Fruit fly (Drosophila melanogaster) whole organism, prepupa: ENCODE measurements around the gene CG14515.

Source experiments
- Blimp-1 ChIP-seq: fragments of 200-800 bp; sonication (Bioruptor generic); optimal IDR thresholded peaks from 3 replicates; lab custom pipeline; 2017; ENCODE audit warnings: missing biosample characterization, missing genetic modification characterization, mild to moderate bottlenecking, moderate library complexity, missing genetic modification reagents
- CG10631 ChIP-seq: fragments of 200-800 bp; sonication (Bioruptor generic); optimal IDR thresholded peaks from 2 replicates; lab custom pipeline; 2016; ENCODE audit warnings: missing biosample characterization, missing genetic modification characterization
- CG4318 ChIP-seq: fragments of 200-800 bp; sonication (Bioruptor generic); optimal IDR thresholded peaks from 3 replicates; lab custom pipeline; 2017; ENCODE audit warnings: missing biosample characterization, mild to moderate bottlenecking, missing genetic modification characterization
- CG6854 ChIP-seq: fragments of 200-800 bp; sonication (Bioruptor generic); optimal IDR thresholded peaks from 2 replicates; lab custom pipeline; 2017; ENCODE audit warnings: missing biosample characterization, mild to moderate bottlenecking, missing genetic modification characterization
- CG9139 ChIP-seq: fragments of 200-800 bp; sonication (Bioruptor generic); optimal IDR thresholded peaks from 3 replicates; lab custom pipeline; 2017; ENCODE audit warnings: missing biosample characterization, mild to moderate bottlenecking, missing genetic modification characterization
- Gug ChIP-seq: fragments of 200-800 bp; sonication (Bioruptor generic); IDR thresholded peaks from 2 replicates; pipeline ENCODE4 v1.3.6; 2022; ENCODE audit warnings: missing biosample characterization, missing genetic modification characterization
- Hr39 ChIP-seq: fragments of 200-800 bp; sonication (Bioruptor generic); optimal IDR thresholded peaks from 2 replicates; lab custom pipeline; 2016; ENCODE audit warnings: missing biosample characterization, missing genetic modification characterization
- OdsH ChIP-seq: fragments of 200-800 bp; sonication (Bioruptor generic); optimal IDR thresholded peaks from 3 replicates; lab custom pipeline; 2016; ENCODE audit warnings: missing biosample characterization, missing genetic modification characterization
- achi ChIP-seq: fragments of 200-800 bp; sonication (Bioruptor generic); optimal IDR thresholded peaks from 3 replicates; lab custom pipeline; 2016; ENCODE audit warnings: missing biosample characterization, missing genetic modification characterization
- eg ChIP-seq: fragments of 200-800 bp; sonication (Bioruptor generic); IDR thresholded peaks from 3 replicates; pipeline ENCODE4 v1.3.6; 2022; ENCODE audit warnings: missing biosample characterization, missing genetic modification characterization
- topi ChIP-seq: fragments of 200-800 bp; sonication (Bioruptor generic); optimal IDR thresholded peaks from 3 replicates; lab custom pipeline; 2016; ENCODE audit warnings: missing biosample characterization, missing genetic modification characterization

DNA sequence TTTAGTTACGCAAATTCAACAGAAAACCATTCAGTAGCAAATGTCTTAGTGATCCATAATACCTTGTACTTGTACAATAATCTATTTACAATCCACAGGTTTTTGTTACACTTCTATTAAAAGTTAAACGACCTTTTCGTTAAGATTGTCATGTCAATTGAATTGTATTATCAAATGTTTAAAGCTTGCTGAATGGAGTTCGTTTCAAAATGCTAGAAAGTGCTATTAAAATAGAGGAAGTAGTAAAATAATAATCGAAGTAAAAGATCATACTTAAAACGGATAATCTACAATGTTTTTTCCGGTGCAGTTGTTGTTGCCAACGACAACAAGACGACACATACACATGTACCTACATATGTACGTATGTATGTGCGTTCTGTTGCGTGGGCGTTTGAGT is 20.6 kb downstream of the CG14515 start:
- TF ChIP-seq achi (GFP tag; lab: Kevin White, UChicago) (no peak), Hr39 (no peak), CG6854 (GFP tag; lab: Kevin White, UChicago) (no peak), topi (no peak), CG4318 (no peak), Blimp-1 (GFP tag; lab: Kevin White, UChicago) (no peak), eg (no peak), Gug (GFP tag; lab: Robert Waterston, UW) (no peak), CG10631 (GFP tag; lab: Kevin White, UChicago) (no peak), OdsH (GFP tag; lab: Kevin White, UChicago) (peak; percentile 15), CG9139 (GFP tag; lab: Kevin White, UChicago) (no peak)
